Fruit fly (Drosophila melanogaster) whole organism, embryonic: ENCODE results near the gene Mdh2.

Experiments
- CG12299 ChIP-seq: fragments of 200-800 bp; sonication (Bioruptor generic); optimal IDR thresholded peaks from 2 replicates; lab custom pipeline; 2018; ENCODE audit warnings: missing biosample characterization, mild to moderate bottlenecking, missing genetic modification characterization
- CG13287 ChIP-seq: fragments of 200-800 bp; sonication (Bioruptor generic); IDR thresholded peaks from 2 replicates; pipeline ENCODE4 v1.3.6; 2022; ENCODE audit warnings: missing biosample characterization, missing genetic modification characterization; ENCODE audit not compliant: partially characterized antibody
- CG13775 ChIP-seq: fragments of 200-800 bp; sonication (Bioruptor generic); optimal IDR thresholded peaks from 3 replicates; lab custom pipeline; 2017; ENCODE audit warnings: missing biosample characterization, mild to moderate bottlenecking, missing genetic modification characterization
- CG15011 ChIP-seq: fragments of 200-800 bp; sonication (Bioruptor generic); optimal IDR thresholded peaks from 3 replicates; lab custom pipeline; 2018; ENCODE audit warnings: missing biosample characterization, mild to moderate bottlenecking, missing genetic modification characterization
- CG15696 ChIP-seq: fragments of 200-800 bp; sonication (Bioruptor generic); optimal IDR thresholded peaks from 2 replicates; lab custom pipeline; 2019; ENCODE audit warnings: missing biosample characterization, mild to moderate bottlenecking, missing genetic modification characterization, moderate library complexity
- CG17829 ChIP-seq: fragments of 200-800 bp; optimal IDR thresholded peaks from 2 replicates; lab custom pipeline; 2019; ENCODE audit warnings: missing biosample characterization, mild to moderate bottlenecking, missing genetic modification characterization, moderate library complexity
- CG18262 ChIP-seq: fragments of 200-800 bp; optimal IDR thresholded peaks from 3 replicates; lab custom pipeline; 2019; ENCODE audit warnings: missing biosample characterization, mild to moderate bottlenecking, missing genetic modification characterization, moderate library complexity
- CG18764 ChIP-seq: fragments of 200-800 bp; sonication (Bioruptor generic); optimal IDR thresholded peaks from 3 replicates; lab custom pipeline; 2016; ENCODE audit warnings: missing biosample characterization, missing genetic modification characterization
- CG31441 ChIP-seq: fragments of 200-800 bp; sonication (Bioruptor generic); IDR thresholded peaks from 2 replicates; pipeline ENCODE4 v1.3.6; 2022; ENCODE audit warnings: missing biosample characterization, missing genetic modification characterization
- CG3163 ChIP-seq: fragments of 200-800 bp; sonication (Bioruptor generic); optimal IDR thresholded peaks from 3 replicates; lab custom pipeline; 2016; ENCODE audit warnings: missing biosample characterization, missing genetic modification characterization
- CG33557 ChIP-seq: fragments of 200-800 bp; sonication (Bioruptor generic); optimal IDR thresholded peaks from 2 replicates; lab custom pipeline; 2019; ENCODE audit warnings: missing biosample characterization, mild to moderate bottlenecking, missing genetic modification characterization, moderate library complexity
- CG3407 ChIP-seq: fragments of 200-800 bp; sonication (Bioruptor generic); optimal IDR thresholded peaks from 2 replicates; lab custom pipeline; 2018; ENCODE audit warnings: missing biosample characterization, mild to moderate bottlenecking, missing genetic modification characterization
- CG4360 ChIP-seq: fragments of 200-800 bp; sonication (Bioruptor generic); IDR thresholded peaks from 2 replicates; pipeline ENCODE4 v1.3.6; 2022; ENCODE audit warnings: missing biosample characterization, missing genetic modification characterization
- CG6272 ChIP-seq: fragments of 200-800 bp; sonication (Bioruptor generic); IDR thresholded peaks from 2 replicates; pipeline ENCODE4 v1.3.6; 2022; ENCODE audit warnings: missing biosample characterization, missing genetic modification characterization
- CG6813 ChIP-seq: fragments of 200-800 bp; sonication (Bioruptor generic); optimal IDR thresholded peaks from 2 replicates; lab custom pipeline; 2017; ENCODE audit warnings: missing biosample characterization, missing genetic modification characterization, mild to moderate bottlenecking, moderate library complexity, missing genetic modification reagents
- CG7556 ChIP-seq: fragments of 200-800 bp; sonication (Bioruptor generic); optimal IDR thresholded peaks from 2 replicates; lab custom pipeline; 2017; ENCODE audit warnings: missing biosample characterization, mild to moderate bottlenecking, missing genetic modification characterization
- CG8281 ChIP-seq: fragments of 200-800 bp; sonication (Bioruptor generic); optimal IDR thresholded peaks from 2 replicates; lab custom pipeline; 2018; ENCODE audit warnings: missing biosample characterization, mild to moderate bottlenecking, missing genetic modification characterization, moderate library complexity
- CG9215 ChIP-seq: fragments of 200-800 bp; sonication (Bioruptor generic); IDR thresholded peaks from 2 replicates; pipeline ENCODE4 v1.3.6; 2022; ENCODE audit warnings: missing biosample characterization, missing genetic modification characterization
- Dref ChIP-seq: fragments of 200-800 bp; sonication (Bioruptor generic); IDR thresholded peaks from 2 replicates; pipeline ENCODE4 v1.3.6; 2022; ENCODE audit warnings: missing biosample characterization, missing genetic modification characterization
- Ets97D ChIP-seq: fragments of 200-800 bp; sonication (Bioruptor generic); optimal IDR thresholded peaks from 3 replicates; lab custom pipeline; 2016; ENCODE audit warnings: missing biosample characterization, missing genetic modification characterization
- Fer2 ChIP-seq: fragments of 200-800 bp; sonication (Bioruptor generic); optimal IDR thresholded peaks from 2 replicates; lab custom pipeline; 2018; ENCODE audit warnings: missing biosample characterization, mild to moderate bottlenecking, missing genetic modification characterization, moderate library complexity
- Fer3 ChIP-seq: fragments of 200-800 bp; sonication (Bioruptor generic); optimal IDR thresholded peaks from 2 replicates; lab custom pipeline; 2018; ENCODE audit warnings: missing biosample characterization, mild to moderate bottlenecking, missing genetic modification characterization, moderate library complexity
- GATAe ChIP-seq: fragments of 200-800 bp; sonication (Bioruptor generic); conservative IDR thresholded peaks from 2 replicates; pipeline ENCODE4 v1.3.6; 2022; ENCODE audit warnings: missing biosample characterization, missing genetic modification characterization
- Gsc ChIP-seq: fragments of 200-800 bp; sonication (Bioruptor generic); IDR thresholded peaks from 2 replicates; pipeline ENCODE4 v1.3.6; 2022; ENCODE audit warnings: missing biosample characterization, missing genetic modification characterization
- H2.0 ChIP-seq: fragments of 200-800 bp; sonication (Bioruptor generic); IDR thresholded peaks from 2 replicates; pipeline ENCODE4 v1.3.6; 2022; ENCODE audit warnings: missing biosample characterization, missing genetic modification characterization
- Hr3 ChIP-seq: fragments of 200-800 bp; sonication (Bioruptor generic); optimal IDR thresholded peaks from 3 replicates; lab custom pipeline; 2016; ENCODE audit warnings: missing biosample characterization, missing genetic modification characterization
- Hr39 ChIP-seq: fragments of >200 bp; optimal IDR thresholded peaks from 2 replicates; lab custom pipeline; 2017
- Hr78 ChIP-seq, 2 experiments: fragments of 200-800 bp in 1 of 2; fragments of >200 bp in 1 of 2; sonication (Bioruptor generic) in 1 of 2; optimal IDR thresholded peaks; 2 replicates each; lab custom pipeline; 2017 to 2019; ENCODE audit warnings: missing biosample characterization in 2 of 2, missing genetic modification characterization in 2 of 2, mild to moderate bottlenecking in 1 of 2, moderate library complexity in 1 of 2
- Meics ChIP-seq: fragments of 200-800 bp; sonication (Bioruptor generic); optimal IDR thresholded peaks from 2 replicates; lab custom pipeline; 2017; ENCODE audit warnings: missing biosample characterization, mild to moderate bottlenecking, missing genetic modification characterization
- Pdp1 ChIP-seq, 2 experiments: fragments of 200-800 bp; sonication (Bioruptor generic); optimal IDR thresholded peaks; 3 replicates each; lab custom pipeline; 2016; ENCODE audit warnings: missing biosample characterization in 2 of 2, missing genetic modification characterization in 2 of 2, mild to moderate bottlenecking in 1 of 2, moderate library complexity in 1 of 2
- Spps ChIP-seq: fragments of 200-800 bp; sonication (Bioruptor generic); optimal IDR thresholded peaks from 2 replicates; lab custom pipeline; 2018; ENCODE audit warnings: missing biosample characterization, mild to moderate bottlenecking, missing genetic modification characterization
- az2 ChIP-seq: fragments of 200-800 bp; sonication (Bioruptor generic); optimal IDR thresholded peaks from 3 replicates; lab custom pipeline; 2016; ENCODE audit warnings: missing biosample characterization, missing genetic modification characterization
- bbx ChIP-seq: fragments of 200-800 bp; sonication (Bioruptor generic); IDR thresholded peaks from 2 replicates; pipeline ENCODE4 v1.3.6; 2022; ENCODE audit warnings: missing biosample characterization, missing genetic modification characterization; ENCODE audit not compliant: partially characterized antibody
- caup ChIP-seq: fragments of 200-800 bp; sonication (Bioruptor generic); optimal IDR thresholded peaks from 3 replicates; lab custom pipeline; 2017; ENCODE audit warnings: missing biosample characterization, mild to moderate bottlenecking, missing genetic modification characterization, moderate library complexity; ENCODE audit not compliant: severe bottlenecking
- cg ChIP-seq: fragments of 200-800 bp; sonication (Bioruptor generic); optimal IDR thresholded peaks from 3 replicates; lab custom pipeline; 2019; ENCODE audit warnings: missing biosample characterization, mild to moderate bottlenecking, missing genetic modification characterization, moderate library complexity
- crc ChIP-seq: fragments of 200-800 bp; sonication (Bioruptor generic); optimal IDR thresholded peaks from 2 replicates; lab custom pipeline; 2016; ENCODE audit warnings: missing biosample characterization, missing genetic modification characterization
- dimm ChIP-seq: fragments of 200-800 bp; sonication (Bioruptor generic); IDR thresholded peaks from 2 replicates; pipeline ENCODE4 v1.3.6; 2022; ENCODE audit warnings: missing biosample characterization, missing genetic modification characterization
- ftz-f1 ChIP-seq: fragments of 200-800 bp; sonication (Bioruptor generic); optimal IDR thresholded peaks from 2 replicates; lab custom pipeline; 2016; ENCODE audit warnings: missing biosample characterization, missing genetic modification characterization
- hb ChIP-seq: fragments of 200-800 bp; sonication (Bioruptor generic); IDR thresholded peaks from 3 replicates; pipeline ENCODE4 v1.3.6; 2022; ENCODE audit warnings: missing biosample characterization, missing genetic modification characterization; ENCODE audit not compliant: partially characterized antibody
- knrl ChIP-seq: fragments of 200-800 bp; sonication (Bioruptor generic); IDR thresholded peaks from 3 replicates; pipeline ENCODE4 v1.3.6; 2022; ENCODE audit warnings: missing biosample characterization, missing genetic modification characterization; ENCODE audit not compliant: partially characterized antibody
- lab ChIP-seq: fragments of 200-800 bp; sonication (Bioruptor generic); optimal IDR thresholded peaks from 3 replicates; lab custom pipeline; 2017; ENCODE audit warnings: missing biosample characterization, missing genetic modification characterization, mild to moderate bottlenecking, moderate library complexity, missing genetic modification reagents
- nerfin-1 ChIP-seq: fragments of 200-800 bp; sonication (Bioruptor generic); optimal IDR thresholded peaks from 3 replicates; lab custom pipeline; 2019; ENCODE audit warnings: missing biosample characterization, mild to moderate bottlenecking, missing genetic modification characterization, moderate library complexity
- nmo ChIP-seq: fragments of 200-800 bp; sonication (Bioruptor generic); optimal IDR thresholded peaks from 2 replicates; lab custom pipeline; 2018; ENCODE audit warnings: missing biosample characterization, mild to moderate bottlenecking, missing genetic modification characterization, moderate library complexity
- pum ChIP-seq: fragments of 200-800 bp; sonication (Bioruptor generic); optimal IDR thresholded peaks from 2 replicates; lab custom pipeline; 2016; ENCODE audit warnings: missing biosample characterization, missing genetic modification characterization
- shn ChIP-seq: fragments of 200-800 bp; sonication (Bioruptor generic); optimal IDR thresholded peaks from 3 replicates; lab custom pipeline; 2016; ENCODE audit warnings: missing biosample characterization, missing genetic modification characterization
- so ChIP-seq: fragments of 200-800 bp; sonication (Bioruptor generic); IDR thresholded peaks from 3 replicates; pipeline ENCODE4 v1.3.6; 2022; ENCODE audit warnings: missing biosample characterization, missing genetic modification characterization
- tna ChIP-seq: fragments of 200-800 bp; sonication (Bioruptor generic); IDR thresholded peaks from 2 replicates; pipeline ENCODE4 v1.3.6; 2022; ENCODE audit warnings: missing biosample characterization, missing genetic modification characterization; ENCODE audit not compliant: partially characterized antibody
- trh ChIP-seq: fragments of 200-800 bp; sonication (Bioruptor generic); optimal IDR thresholded peaks from 2 replicates; lab custom pipeline; 2016; ENCODE audit warnings: missing biosample characterization, missing genetic modification characterization

The Mdh2 gene

DNA sequence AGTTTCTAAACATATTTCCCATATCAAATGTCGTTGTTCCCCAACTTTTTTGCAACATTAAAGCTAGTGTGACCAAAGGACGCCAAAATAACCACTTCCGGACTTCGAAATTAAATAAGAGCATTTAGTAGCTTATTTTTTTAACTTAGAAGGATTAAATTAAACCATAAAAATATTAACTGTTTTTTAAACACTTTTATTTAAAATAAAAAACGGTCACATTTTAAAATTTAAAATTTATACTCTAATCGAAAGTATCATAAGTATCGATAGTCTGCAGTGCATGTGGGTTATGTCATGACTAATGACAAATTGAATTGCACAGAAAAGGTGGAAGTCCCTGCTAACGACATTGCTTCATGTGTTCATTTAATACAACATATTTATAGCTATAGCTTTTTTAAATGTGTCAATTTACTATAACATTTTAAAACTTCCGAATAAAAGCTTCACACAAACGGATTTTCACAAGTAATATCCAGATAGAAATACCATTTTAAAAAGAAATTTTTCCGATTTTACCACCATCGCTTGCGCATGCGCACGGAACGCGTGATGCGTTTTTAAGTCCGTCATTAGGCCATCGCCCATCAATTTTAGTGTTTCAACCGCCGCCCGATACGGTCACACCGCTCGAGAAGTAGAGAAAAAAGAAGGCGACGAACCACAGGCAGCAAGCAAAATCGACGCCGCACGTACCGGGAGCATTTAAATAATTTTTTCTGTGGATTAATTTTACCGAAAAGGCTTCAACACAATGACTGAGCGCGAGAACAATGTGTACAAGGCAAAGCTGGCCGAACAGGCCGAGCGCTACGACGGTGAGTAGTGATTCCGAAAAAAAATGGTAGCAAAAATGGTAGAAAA, 16.1 kb downstream of the Mdh2 start, which contains the start of the genes CG7156 and 14-3-3epsilon (continued):
- TF ChIP-seq Meics = no peak
- peak; percentile 1 for TF ChIP-seq CG3163 (GFP tag; lab: Kevin White, UChicago)
- no peak for TF ChIP-seq caup
- peak; percentile 76 for TF ChIP-seq nmo
- TF ChIP-seq Gsc (GFP tag; lab: Robert Waterston, UW) = no peak
- no peak for TF ChIP-seq GATAe (GFP tag; lab: Robert Waterston, UW)
- TF ChIP-seq CG31441 (GFP tag; lab: Robert Waterston, UW) = peak; percentile 49
- peak; percentile 42 for TF ChIP-seq CG13775 (GFP tag; lab: Kevin White, UChicago)
- TF ChIP-seq CG12299 (tag; lab: Kevin White, UChicago) = peak; percentile 43
- peak; percentile 2 for TF ChIP-seq CG15696 (tag; lab: Kevin White, UChicago)
- peak; percentile 66 for TF ChIP-seq az2
- TF ChIP-seq cg = no peak
- TF ChIP-seq CG6272 (GFP tag; lab: Robert Waterston, UW) = no peak
- TF ChIP-seq CG7556 (GFP tag; lab: Kevin White, UChicago) = peak; percentile 43
- TF ChIP-seq knrl (GFP tag; lab: Robert Waterston, UW) = peak; percentile 60
- no peak for TF ChIP-seq Fer2 (tag; lab: Kevin White, UChicago)
- TF ChIP-seq bbx (GFP tag; lab: Robert Waterston, UW) = peak; percentile 49
- peak; percentile 81 for TF ChIP-seq Ets97D (GFP tag; lab: Kevin White, UChicago)
- TF ChIP-seq ftz-f1 (GFP tag; lab: Kevin White, UChicago) = no peak
- TF ChIP-seq Pdp1 (GFP tag; optimal IDR thresholded peaks at IDR 0.05; lab: Kevin White, UChicago) = peak in 1 of 2 experiments; percentile 64
- no peak for TF ChIP-seq crc (GFP tag; lab: Kevin White, UChicago)
- no peak for TF ChIP-seq CG3407
- no peak for TF ChIP-seq CG6813
- TF ChIP-seq Fer3 (tag; lab: Kevin White, UChicago) = peak; percentile 51
- TF ChIP-seq pum (GFP tag; lab: Kevin White, UChicago) = peak; percentile 4
- TF ChIP-seq hb (GFP tag; lab: Robert Waterston, UW) = no peak
- peak; percentile 16 for TF ChIP-seq CG17829
- TF ChIP-seq CG18764 = peak; percentile 37
- no peak for TF ChIP-seq trh
- TF ChIP-seq Dref (GFP tag; lab: Robert Waterston, UW) = peak; percentile 61
- peak; percentile 37 for TF ChIP-seq Hr3 (GFP tag; lab: Kevin White, UChicago)
- no peak for TF ChIP-seq Hr39
- TF ChIP-seq so (GFP tag; lab: Robert Waterston, UW) = peak; percentile 55; the same call in 2 of the 3 replicates
- no peak for TF ChIP-seq dimm (GFP tag; lab: Robert Waterston, UW)
- no peak for TF ChIP-seq shn (GFP tag; lab: Kevin White, UChicago)
- peak; percentile 7 for TF ChIP-seq nerfin-1 (tag; lab: Kevin White, UChicago)
- no peak for TF ChIP-seq Hr78 (GFP tag; optimal IDR thresholded peaks at IDR 0.05; lab: Kevin White, UChicago)
- no peak for TF ChIP-seq CG8281 (tag; lab: Kevin White, UChicago)
- peak; percentile 42 for TF ChIP-seq lab
- peak; percentile 43 for TF ChIP-seq CG18262 (tag; lab: Kevin White, UChicago)
- TF ChIP-seq H2.0 = 0 out of 2 replicates have a peak, but pooled peaks have one; percentile 24
- no peak for TF ChIP-seq CG9215
- no peak for TF ChIP-seq CG15011 (GFP tag; lab: Kevin White, UChicago)
- no peak for TF ChIP-seq tna
- peak; percentile 59 for TF ChIP-seq CG13287 (GFP tag; lab: Robert Waterston, UW)
- TF ChIP-seq CG4360 (GFP tag; lab: Robert Waterston, UW) = 0 out of 2 replicates have a peak, but pooled peaks have one; percentile 24
- TF ChIP-seq CG33557 = peak; percentile 6
- peak; percentile 9 for TF ChIP-seq Spps (tag; lab: Kevin White, UChicago)
